Worm (Caenorhabditis elegans) whole organism, L4 larva: ENCODE measurements around the gene miro-1.

ENCODE experiments used
- D1046.2 ChIP-seq: fragments of 200-800 bp; sonication (Bioruptor generic); IDR thresholded peaks from 2 replicates; pipeline ENCODE4 v1.3.6; 2022; ENCODE audit warnings: missing genetic modification characterization, missing compliant biosample characterization
- F37D6.2 ChIP-seq: sonication (generic microtip); optimal IDR thresholded peaks from 2 replicates; lab custom pipeline; 2016; ENCODE audit warnings: mild to moderate bottlenecking, missing genetic modification characterization, missing compliant biosample characterization
- F44E2.7 ChIP-seq: fragments of 200-800 bp; sonication (Bioruptor generic); IDR thresholded peaks from 2 replicates; pipeline ENCODE4 v2.1.2; 2022; ENCODE audit warnings: missing genetic modification characterization, missing compliant biosample characterization
- F49E8.2 ChIP-seq: sonication (generic microtip); optimal IDR thresholded peaks from 2 replicates; lab custom pipeline; 2016; ENCODE audit warnings: missing compliant biosample characterization, mild to moderate bottlenecking, missing genetic modification characterization, borderline replicate concordance
- Y75B8A.6 ChIP-seq: fragments of 200-800 bp; sonication (Bioruptor generic); IDR thresholded peaks from 2 replicates; pipeline ENCODE4 v1.3.6; 2022; ENCODE audit warnings: missing genetic modification reagents, missing genetic modification characterization, missing compliant biosample characterization
- ZK546.5 ChIP-seq, 2 experiments: sonication (generic microtip); optimal IDR thresholded peaks; 2 replicates each; lab custom pipeline; 2017; ENCODE audit warnings: missing biosample characterization in 2 of 2, missing genetic modification characterization in 2 of 2
- ama-1 ChIP-seq: fragments of 150-350 bp; optimal IDR thresholded peaks from 2 replicates; lab custom pipeline; 2014; ENCODE audit warnings: inconsistent platforms, mixed read lengths
- attf-4 ChIP-seq: sonication (generic microtip); optimal IDR thresholded peaks from 3 replicates; lab custom pipeline; 2017; ENCODE audit warnings: missing biosample characterization, missing genetic modification characterization
- ceh-28 ChIP-seq: fragments of 150-350 bp; optimal IDR thresholded peaks from 2 replicates; lab custom pipeline; 2014; ENCODE audit warnings: missing biosample characterization, missing genetic modification reagents, missing genetic modification characterization
- ceh-32 ChIP-seq: sonication (generic microtip); optimal IDR thresholded peaks from 2 replicates; lab custom pipeline; 2016; ENCODE audit warnings: mild to moderate bottlenecking, missing genetic modification characterization, missing compliant biosample characterization; ENCODE audit not compliant: poor library complexity
- ceh-62 ChIP-seq: sonication (generic microtip); optimal IDR thresholded peaks from 2 replicates; lab custom pipeline; 2017; ENCODE audit warnings: missing biosample characterization, missing genetic modification characterization
- cey-2 ChIP-seq: sonication (generic microtip); optimal IDR thresholded peaks from 3 replicates; lab custom pipeline; 2017; ENCODE audit warnings: missing genetic modification characterization, mild to moderate bottlenecking, missing compliant biosample characterization, antibody characterized with exemption, borderline replicate concordance; ENCODE audit not compliant: insufficient read depth
- daf-12 ChIP-seq: fragments of 150-350 bp; optimal IDR thresholded peaks from 2 replicates; lab custom pipeline; 2014; ENCODE audit warnings: missing biosample characterization, missing genetic modification reagents, missing genetic modification characterization
- daf-16 ChIP-seq, 3 experiments: sonication (generic microtip); optimal IDR thresholded peaks; 2 replicates each; lab custom pipeline; 2016 to 2017; ENCODE audit warnings: missing genetic modification characterization in 3 of 3, missing genetic modification reagents in 3 of 3, mild to moderate bottlenecking in 2 of 3, missing compliant biosample characterization in 2 of 3, missing biosample characterization in 1 of 3, moderate library complexity in 1 of 3
- dmd-6 ChIP-seq: fragments of 200-800 bp; sonication (Bioruptor generic); IDR thresholded peaks from 2 replicates; pipeline ENCODE4 v1.3.6; 2022; ENCODE audit warnings: missing genetic modification reagents, missing genetic modification characterization, missing compliant biosample characterization
- dmd-8 ChIP-seq: fragments of 200-800 bp; sonication (Bioruptor generic); IDR thresholded peaks from 2 replicates; pipeline ENCODE4 v1.3.6; 2022; ENCODE audit warnings: missing genetic modification characterization, missing compliant biosample characterization
- dmd-9 ChIP-seq: fragments of 200-800 bp; sonication (Bioruptor generic); IDR thresholded peaks from 2 replicates; pipeline ENCODE4 v1.3.6; 2022; ENCODE audit warnings: missing genetic modification reagents, missing genetic modification characterization, missing compliant biosample characterization
- fkh-10 ChIP-seq: fragments of 150-350 bp; optimal IDR thresholded peaks from 2 replicates; lab custom pipeline; 2014; ENCODE audit warnings: missing biosample characterization, missing genetic modification reagents, missing genetic modification characterization
- gei-8 ChIP-seq: fragments of 200-800 bp; sonication (Bioruptor generic); optimal IDR thresholded peaks from 2 replicates; lab custom pipeline; 2018; ENCODE audit warnings: mild to moderate bottlenecking, missing genetic modification characterization, missing compliant biosample characterization
- hlh-30 ChIP-seq: sonication (generic microtip); optimal IDR thresholded peaks from 2 replicates; lab custom pipeline; 2017; ENCODE audit warnings: antibody characterized with exemption, mild to moderate bottlenecking, missing genetic modification characterization, missing compliant biosample characterization; ENCODE audit not compliant: insufficient read depth
- hmg-1.1 ChIP-seq: fragments of 200-800 bp; sonication (Bioruptor generic); IDR thresholded peaks from 2 replicates; pipeline ENCODE4 v1.3.6; 2022; ENCODE audit warnings: missing genetic modification reagents, missing genetic modification characterization, missing compliant biosample characterization
- jun-1 ChIP-seq: fragments of 150-350 bp; optimal IDR thresholded peaks from 2 replicates; lab custom pipeline; 2014; ENCODE audit warnings: missing biosample characterization, missing genetic modification reagents, missing genetic modification characterization
- lin-29 ChIP-seq: fragments of 200-800 bp; sonication (Bioruptor generic); IDR thresholded peaks from 2 replicates; pipeline ENCODE4 v1.3.6; 2022; ENCODE audit warnings: missing genetic modification reagents, missing genetic modification characterization, missing compliant biosample characterization
- lin-38 ChIP-seq: fragments of 200-800 bp; sonication (Bioruptor generic); IDR thresholded peaks from 2 replicates; pipeline ENCODE4 v1.3.6; 2022; ENCODE audit warnings: missing genetic modification reagents, missing genetic modification characterization, missing compliant biosample characterization
- lin-39 ChIP-seq: fragments of 150-350 bp; optimal IDR thresholded peaks from 2 replicates; lab custom pipeline; 2014; ENCODE audit warnings: missing biosample characterization, missing genetic modification reagents, missing genetic modification characterization
- lir-3 ChIP-seq: sonication (generic microtip); optimal IDR thresholded peaks from 2 replicates; lab custom pipeline; 2016; ENCODE audit warnings: mild to moderate bottlenecking, missing genetic modification characterization, missing compliant biosample characterization
- madf-5 ChIP-seq, 2 experiments: fragments of 200-800 bp; sonication (Bioruptor generic); IDR thresholded peaks; 2 replicates each; pipeline ENCODE4 v1.3.6; 2022; ENCODE audit warnings: missing compliant biosample characterization in 2 of 2, missing genetic modification characterization in 2 of 2
- madf-9 ChIP-seq: fragments of 200-800 bp; sonication (Bioruptor generic); conservative IDR thresholded peaks from 2 replicates; pipeline ENCODE4 v1.3.6; 2022; ENCODE audit warnings: missing genetic modification reagents, missing genetic modification characterization, missing compliant biosample characterization
- mdl-1 ChIP-seq, 2 experiments: fragments of 150-350 bp in 1 of 2; sonication (generic microtip) in 1 of 2; optimal IDR thresholded peaks; 2 replicates each; lab custom pipeline; 2014 to 2017; ENCODE audit warnings: missing biosample characterization in 2 of 2, missing genetic modification characterization in 2 of 2
- mes-2 ChIP-seq: sonication (generic microtip); optimal IDR thresholded peaks from 2 replicates; lab custom pipeline; 2016; ENCODE audit warnings: missing genotype, mild to moderate bottlenecking, missing genetic modification characterization, missing compliant biosample characterization; ENCODE audit not compliant: poor library complexity, severe bottlenecking
- nhr-25 ChIP-seq: sonication (generic microtip); optimal IDR thresholded peaks from 2 replicates; lab custom pipeline; 2017; ENCODE audit warnings: missing genetic modification characterization, mild to moderate bottlenecking, missing compliant biosample characterization, antibody characterized with exemption, moderate library complexity, borderline replicate concordance; ENCODE audit not compliant: insufficient read depth
- nhr-42 ChIP-seq: fragments of 200-800 bp; sonication (Bioruptor generic); IDR thresholded peaks from 2 replicates; pipeline ENCODE4 v1.3.6; 2022; ENCODE audit warnings: missing genetic modification characterization, missing compliant biosample characterization
- nhr-48 ChIP-seq: sonication (generic microtip); optimal IDR thresholded peaks from 2 replicates; lab custom pipeline; 2016; ENCODE audit warnings: mild to moderate bottlenecking, missing genetic modification characterization, missing compliant biosample characterization
- nhr-76 ChIP-seq: fragments of 150-350 bp; optimal IDR thresholded peaks from 2 replicates; lab custom pipeline; 2014; ENCODE audit warnings: missing biosample characterization, missing genetic modification characterization
- nhr-77 ChIP-seq: fragments of 150-350 bp; optimal IDR thresholded peaks from 2 replicates; lab custom pipeline; 2014; ENCODE audit warnings: missing biosample characterization, missing genetic modification characterization
- php-3 ChIP-seq: fragments of 200-800 bp; sonication (Bioruptor generic); IDR thresholded peaks from 2 replicates; pipeline ENCODE4 v1.3.6; 2022; ENCODE audit warnings: missing genetic modification reagents, missing genetic modification characterization, missing compliant biosample characterization
- pqm-1 ChIP-seq: sonication (generic microtip); optimal IDR thresholded peaks from 2 replicates; lab custom pipeline; 2017; ENCODE audit warnings: missing biosample characterization, missing genetic modification characterization
- rbr-2 ChIP-seq: sonication (generic microtip); optimal IDR thresholded peaks from 2 replicates; lab custom pipeline; 2016; ENCODE audit warnings: missing genotype, missing genetic modification characterization, missing compliant biosample characterization
- sdz-12 ChIP-seq: fragments of 200-800 bp; sonication (Bioruptor generic); optimal IDR thresholded peaks from 2 replicates; lab custom pipeline; 2018; ENCODE audit warnings: mild to moderate bottlenecking, missing genetic modification characterization, missing compliant biosample characterization
- set-16 ChIP-seq: fragments of 200-800 bp; sonication (Bioruptor generic); IDR thresholded peaks from 2 replicates; pipeline ENCODE4 v1.3.6; 2022; ENCODE audit warnings: missing genetic modification reagents, missing genetic modification characterization, missing compliant biosample characterization
- skn-1 ChIP-seq: fragments of 150-350 bp; optimal IDR thresholded peaks from 2 replicates; lab custom pipeline; 2014; ENCODE audit warnings: missing biosample characterization, missing genetic modification characterization
- snpc-4 ChIP-seq: fragments of 150-350 bp; optimal IDR thresholded peaks from 2 replicates; lab custom pipeline; 2014; ENCODE audit warnings: missing biosample characterization, missing genetic modification characterization
- spr-3 ChIP-seq: fragments of 200-800 bp; sonication (Bioruptor generic); optimal IDR thresholded peaks from 2 replicates; lab custom pipeline; 2018; ENCODE audit warnings: mild to moderate bottlenecking, missing genetic modification characterization, missing compliant biosample characterization
- tag-97 ChIP-seq: fragments of 200-800 bp; sonication (Bioruptor generic); IDR thresholded peaks from 2 replicates; pipeline ENCODE4 v1.3.6; 2022; ENCODE audit warnings: missing genetic modification characterization, missing compliant biosample characterization
- unc-130 ChIP-seq: sonication (generic microtip); optimal IDR thresholded peaks from 2 replicates; lab custom pipeline; 2016; ENCODE audit warnings: missing genetic modification reagents, missing genetic modification characterization, missing compliant biosample characterization
- unc-62 ChIP-seq, 3 experiments: fragments of 150-350 bp in 1 of 3; sonication (generic microtip); optimal IDR thresholded peaks in 2 of 3; peaks in 1 of 3; 1 replicate in 1 of 3; 2 replicates in 2 of 3; lab custom pipeline; 2014 to 2017; ENCODE audit warnings: missing biosample characterization in 3 of 3, missing genetic modification characterization in 3 of 3, missing genetic modification reagents in 3 of 3, missing genotype in 1 of 3
- zfp-2 ChIP-seq: sonication (generic microtip); optimal IDR thresholded peaks from 2 replicates; lab custom pipeline; 2016; ENCODE audit warnings: mild to moderate bottlenecking, missing genetic modification characterization, missing compliant biosample characterization
- zfp-3 ChIP-seq: fragments of 200-800 bp; sonication (Bioruptor generic); conservative IDR thresholded peaks from 2 replicates; pipeline ENCODE4 v1.3.6; 2022; ENCODE audit warnings: missing genetic modification reagents, missing genetic modification characterization, missing compliant biosample characterization
- ztf-11 ChIP-seq: fragments of 150-350 bp; optimal IDR thresholded peaks from 2 replicates; lab custom pipeline; 2014; ENCODE audit warnings: missing biosample characterization, missing genetic modification characterization
- ztf-7 ChIP-seq: fragments of 150-350 bp; optimal IDR thresholded peaks from 2 replicates; lab custom pipeline; 2014; ENCODE audit warnings: missing biosample characterization, missing genetic modification characterization

The miro-1 gene

ce11 chrIV:4747553-4747952 lies 31.9 kb upstream of the miro-1 start, which contains the start of gene tctn-1 (continued):
- TF ChIP-seq ZK546.5 (tag; optimal IDR thresholded peaks at IDR 0.05; lab: Kevin White, UChicago) (no peak), nhr-48 (tag; lab: Kevin White, UChicago) (no peak), jun-1 (tag; lab: Kevin White, UChicago) (no peak), dmd-9 (GFP tag; lab: Robert Waterston, UW) (no peak), fkh-10 (no peak), php-3 (GFP tag; lab: Robert Waterston, UW) (no peak), dmd-6 (GFP tag; lab: Robert Waterston, UW) (peak; percentile 23; the same call in 1 of the 2 replicates), nhr-25 (tag; lab: Kevin White, UChicago) (no peak), ztf-11 (no peak), gei-8 (GFP tag; lab: Kevin White, UChicago) (no peak), F37D6.2 (tag; lab: Kevin White, UChicago) (no peak), mdl-1 (tag; optimal IDR thresholded peaks at IDR 0.05; lab: Kevin White, UChicago) (no peak), lin-29 (GFP tag; lab: Robert Waterston, UW) (no peak), F44E2.7 (GFP tag; lab: Robert Waterston, UW) (no peak), lin-39 (tag; lab: Kevin White, UChicago) (no peak), zfp-2 (no peak), lir-3 (no peak), pqm-1 (tag; lab: Kevin White, UChicago) (no peak), skn-1 (no peak), rbr-2 (tag; lab: Kevin White, UChicago) (no peak), mes-2 (tag; lab: Kevin White, UChicago) (peak; percentile 9), sdz-12 (GFP tag; lab: Kevin White, UChicago) (no peak), madf-9 (GFP tag; lab: Robert Waterston, UW) (0 out of 2 replicates have a peak, but pooled peaks have one; percentile 16), spr-3 (GFP tag; lab: Kevin White, UChicago) (no peak), F49E8.2 (tag; lab: Kevin White, UChicago) (no peak), nhr-77 (tag; lab: Kevin White, UChicago) (no peak), ceh-28 (no peak), Y75B8A.6 (no peak), lin-38 (peak; percentile 35; the same call in 1 of the 2 replicates), unc-130 (no peak), ceh-32 (tag; lab: Kevin White, UChicago) (no peak), set-16 (GFP tag; lab: Robert Waterston, UW) (no peak), zfp-3 (peak; percentile 18; the same call in 1 of the 2 replicates), cey-2 (tag; lab: Kevin White, UChicago) (no peak), snpc-4 (tag; lab: Kevin White, UChicago) (no peak), D1046.2 (GFP tag; lab: Robert Waterston, UW) (no peak), hmg-1.1 (0 out of 2 replicates have a peak, but pooled peaks have one; percentile 27), nhr-76 (no peak), attf-4 (tag; lab: Kevin White, UChicago) (no peak), ceh-62 (tag; lab: Kevin White, UChicago) (no peak), ama-1 (lab: Kevin White, UChicago) (peak; percentile 86), madf-5 (GFP tag; IDR thresholded peaks at IDR 0.05; lab: Robert Waterston, UW) (no peak), daf-12 (tag; lab: Kevin White, UChicago) (no peak), unc-62 (GFP tag; optimal IDR thresholded peaks at IDR 0.05 in 1 of 2; lab: Kevin White, UChicago) (no peak), unc-62 (tag; optimal IDR thresholded peaks at IDR 0.05; lab: Kevin White, UChicago) (no peak), hlh-30 (tag; lab: Kevin White, UChicago) (no peak), nhr-42 (GFP tag; lab: Robert Waterston, UW) (no peak), dmd-8 (GFP tag; lab: Robert Waterston, UW) (0 out of 2 replicates have a peak, but pooled peaks have one; percentile 15), tag-97 (no peak), daf-16 (GFP tag; optimal IDR thresholded peaks at IDR 0.05; lab: Kevin White, UChicago) (peak in 1 of 2 experiments; percentile 22), daf-16 (tag; optimal IDR thresholded peaks at IDR 0.05; lab: Kevin White, UChicago) (peak; percentile 21), ztf-7 (tag; lab: Kevin White, UChicago) (no peak)
